Fruit fly (Drosophila melanogaster) S2 (cell line): Measurements from ENCODE around the gene CG13931.

ENCODE experiments used
- CG8478 ChIP-seq: fragments of >200 bp; optimal IDR thresholded peaks from 2 replicates; lab custom pipeline; 2018
- CTCF ChIP-seq, 2 experiments: fragments of >200 bp; optimal IDR thresholded peaks; 2 replicates each; lab custom pipeline; 2018

DNA sequence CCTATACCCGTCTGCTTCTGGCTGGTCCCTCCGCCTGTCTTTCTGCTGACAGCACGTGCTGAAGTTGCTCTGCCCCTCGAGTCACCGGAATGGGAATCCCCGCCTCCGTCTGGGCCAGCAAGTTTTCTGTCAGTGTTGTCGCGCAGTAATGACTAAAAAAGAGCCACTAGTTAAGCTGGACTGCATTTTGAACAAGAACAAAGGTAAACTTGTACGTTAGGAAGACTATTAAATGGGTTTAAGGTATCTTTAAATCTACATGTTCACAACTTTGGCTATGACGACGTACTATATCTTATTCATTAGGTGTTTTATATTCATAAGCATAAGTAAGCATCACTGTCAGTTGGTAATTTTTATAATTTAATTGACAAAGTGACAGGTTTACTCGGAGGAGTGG is 22.8 kb downstream of the CG13931 start:
- no peak for TF ChIP-seq CTCF (optimal IDR thresholded peaks at IDR 0.05; lab: Kevin White, UChicago)
- no peak for TF ChIP-seq CG8478 (lab: Kevin White, UChicago)
